Fruit fly (Drosophila melanogaster) whole organism, embryonic: ENCODE data around the gene CG6972.

Experiments used
- CG10321 ChIP-seq: fragments of 200-800 bp; sonication (Bioruptor generic); IDR thresholded peaks from 2 replicates; pipeline ENCODE4 v1.3.6; 2022; ENCODE audit warnings: missing biosample characterization, missing genetic modification characterization
- CG13775 ChIP-seq: fragments of 200-800 bp; sonication (Bioruptor generic); optimal IDR thresholded peaks from 3 replicates; lab custom pipeline; 2017; ENCODE audit warnings: missing biosample characterization, mild to moderate bottlenecking, missing genetic modification characterization
- CG15696 ChIP-seq: fragments of 200-800 bp; sonication (Bioruptor generic); optimal IDR thresholded peaks from 2 replicates; lab custom pipeline; 2019; ENCODE audit warnings: missing biosample characterization, mild to moderate bottlenecking, missing genetic modification characterization, moderate library complexity
- CG3163 ChIP-seq: fragments of 200-800 bp; sonication (Bioruptor generic); optimal IDR thresholded peaks from 3 replicates; lab custom pipeline; 2016; ENCODE audit warnings: missing biosample characterization, missing genetic modification characterization
- CG3995 ChIP-seq: fragments of 200-800 bp; sonication (Bioruptor generic); optimal IDR thresholded peaks from 3 replicates; lab custom pipeline; 2016; ENCODE audit warnings: missing biosample characterization, missing genetic modification characterization
- CG6272 ChIP-seq: fragments of 200-800 bp; sonication (Bioruptor generic); IDR thresholded peaks from 2 replicates; pipeline ENCODE4 v1.3.6; 2022; ENCODE audit warnings: missing biosample characterization, missing genetic modification characterization
- Dbx ChIP-seq: fragments of 200-800 bp; sonication (Bioruptor generic); IDR thresholded peaks from 3 replicates; pipeline ENCODE4 v1.3.6; 2022; ENCODE audit warnings: missing biosample characterization, missing genetic modification characterization
- GATAe ChIP-seq: fragments of 200-800 bp; sonication (Bioruptor generic); conservative IDR thresholded peaks from 2 replicates; pipeline ENCODE4 v1.3.6; 2022; ENCODE audit warnings: missing biosample characterization, missing genetic modification characterization
- Sox102F ChIP-seq: fragments of 200-800 bp; sonication (Bioruptor generic); optimal IDR thresholded peaks from 2 replicates; lab custom pipeline; 2018; ENCODE audit warnings: missing biosample characterization, mild to moderate bottlenecking, missing genetic modification characterization, moderate library complexity
- ap ChIP-seq: fragments of 200-800 bp; sonication (Bioruptor generic); IDR thresholded peaks from 2 replicates; pipeline ENCODE4 v1.3.6; 2022; ENCODE audit warnings: missing biosample characterization, missing genetic modification characterization
- psq ChIP-seq: fragments of 200-800 bp; sonication (Bioruptor generic); optimal IDR thresholded peaks from 2 replicates; lab custom pipeline; 2017; ENCODE audit warnings: missing biosample characterization, missing genetic modification characterization
- trem ChIP-seq: fragments of 200-800 bp; optimal IDR thresholded peaks from 3 replicates; lab custom pipeline; 2019; ENCODE audit warnings: missing biosample characterization, mild to moderate bottlenecking, missing genetic modification characterization, moderate library complexity

- TF ChIP-seq Sox102F (peak; percentile 5), ap (GFP tag; lab: Robert Waterston, UW) (no peak), psq (GFP tag; lab: Kevin White, UChicago) (no peak), CG6272 (peak; percentile 24; the same call in 1 of the 2 replicates), CG13775 (GFP tag; lab: Kevin White, UChicago) (peak; percentile 32), trem (peak; percentile 8), CG10321 (GFP tag; lab: Robert Waterston, UW) (no peak), Dbx (GFP tag; lab: Robert Waterston, UW) (peak; percentile 20; the same call in 1 of the 3 replicates), GATAe (GFP tag; lab: Robert Waterston, UW) (no peak), CG3995 (peak; percentile 93), CG15696 (tag; lab: Kevin White, UChicago) (no peak), CG3163 (GFP tag; lab: Kevin White, UChicago) (no peak)
Observed at dm6 chr3R:22726031-22726770, 24.4 kb downstream of the CG6972 start, which contains the start of gene RNF220.
